Worm (Caenorhabditis elegans): ENCODE measurements around the gene elb-1.

elb-1 gene

ce11 chrIII:11692380-11692779 is 26.9 kb downstream of the elb-1 start:
- TF ChIP-seq flh-1 (GFP tag; optimal IDR thresholded peaks at IDR 0.05) = no peak
- TF ChIP-seq nhr-76 (tag; optimal IDR thresholded peaks at IDR 0.05) = no peak

DNA sequence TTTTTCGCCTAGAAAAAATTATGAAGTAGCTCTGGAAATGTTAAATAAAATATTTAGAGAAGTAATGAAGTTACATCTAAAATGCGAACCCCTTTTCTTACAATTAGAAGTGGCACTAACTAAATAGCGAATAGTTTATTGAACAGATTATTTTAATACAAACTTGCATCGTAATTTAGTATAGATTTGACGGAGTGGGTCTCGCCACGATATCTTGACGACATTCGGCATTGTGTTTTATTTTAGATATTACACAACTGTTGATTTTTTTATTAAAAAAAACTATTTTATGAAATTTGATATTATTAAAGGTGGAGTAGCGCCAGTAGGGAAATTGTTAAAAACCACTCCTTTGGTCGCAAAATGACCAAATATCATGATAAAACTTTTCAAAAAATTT is 29.4 kb downstream of the elb-1 start:
- TF ChIP-seq lin-32 (GFP tag; optimal IDR thresholded peaks at IDR 0.05) (no peak), blmp-1 (tag; optimal IDR thresholded peaks at IDR 0.05) (no peak)

- TF ChIP-seq elt-1 (tag; optimal IDR thresholded peaks at IDR 0.05; ENCODE audit: borderline replicate concordance, insufficient read depth) (peak; percentile 78), elt-3 (tag; optimal IDR thresholded peaks at IDR 0.05) (peak; percentile 68), pha-4 (tag; optimal IDR thresholded peaks at IDR 0.05) (no peak)
These were observed 29.9 kb downstream of the elb-1 start for ce11 chrIII:11689303-11689702.

- TF ChIP-seq blmp-1 (tag; optimal IDR thresholded peaks at IDR 0.05) (no peak), zip-8 (tag; optimal IDR thresholded peaks at IDR 0.05) (peak; percentile 70), ces-1 (GFP tag; optimal IDR thresholded peaks at IDR 0.05) (no peak)
These were observed 34.5 kb downstream of the elb-1 start for ce11 chrIII:11684770-11685169.

DNA sequence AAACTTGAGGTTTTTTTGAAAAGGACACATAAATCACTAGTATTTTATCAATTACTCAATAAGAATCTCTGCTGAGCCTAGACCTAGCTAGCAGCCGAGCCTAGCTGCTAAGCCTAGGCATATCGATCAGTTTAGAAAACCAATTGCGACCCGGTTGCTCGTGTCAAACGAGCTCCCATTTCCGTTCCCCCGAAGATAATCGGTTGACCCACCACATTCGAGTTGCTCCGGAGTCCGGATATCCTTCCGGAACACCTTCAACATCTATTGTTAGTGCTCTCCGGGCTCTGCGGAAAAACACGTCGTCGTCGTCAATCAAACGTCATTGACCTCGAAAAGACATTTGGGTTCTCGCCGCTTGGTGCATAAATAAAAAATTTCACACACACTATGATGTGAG is 35.5 kb downstream of the elb-1 start:
- TF ChIP-seq ceh-39 (tag; optimal IDR thresholded peaks at IDR 0.05) = no peak
- TF ChIP-seq zip-8 (tag; optimal IDR thresholded peaks at IDR 0.05) = no peak
- TF ChIP-seq unc-39 (tag; optimal IDR thresholded peaks at IDR 0.05) = no peak
- TF ChIP-seq tbx-8 (GFP tag; optimal IDR thresholded peaks at IDR 0.05) = no peak
- TF ChIP-seq elt-1 (tag; optimal IDR thresholded peaks at IDR 0.05; ENCODE audit: borderline replicate concordance, insufficient read depth) = no peak
- no peak for TF ChIP-seq hlh-1 (tag; optimal IDR thresholded peaks at IDR 0.05)
- TF ChIP-seq nhr-237 (tag; optimal IDR thresholded peaks at IDR 0.05) = no peak
- no peak for TF ChIP-seq pha-4 (tag; optimal IDR thresholded peaks at IDR 0.05)
- no peak for TF ChIP-seq flh-1 (GFP tag; optimal IDR thresholded peaks at IDR 0.05)
- TF ChIP-seq M03D4.4 (tag; optimal IDR thresholded peaks at IDR 0.05) = no peak
- no peak for TF ChIP-seq elt-3 (tag; optimal IDR thresholded peaks at IDR 0.05)
- TF ChIP-seq sptf-1 (tag; optimal IDR thresholded peaks at IDR 0.05) = no peak
- no peak for TF ChIP-seq ceh-43 (GFP tag; optimal IDR thresholded peaks at IDR 0.05)
- no peak for TF ChIP-seq snpc-4 (tag; optimal IDR thresholded peaks at IDR 0.05)
- no peak for TF ChIP-seq nhr-2 (tag; optimal IDR thresholded peaks at IDR 0.05)
- no peak for TF ChIP-seq nhr-28 (tag; optimal IDR thresholded peaks at IDR 0.05)
- no peak for TF ChIP-seq bed-3 (GFP tag; optimal IDR thresholded peaks at IDR 0.05)
- TF ChIP-seq nhr-12 (tag; optimal IDR thresholded peaks at IDR 0.05) = no peak
- no peak for TF ChIP-seq mep-1 (tag; optimal IDR thresholded peaks at IDR 0.05)
- no peak for TF ChIP-seq drap-1 (GFP tag; optimal IDR thresholded peaks at IDR 0.05)

ce11 chrIII:11683038-11683437 is 36.2 kb downstream of the elb-1 start:
- TF ChIP-seq ces-1 (GFP tag; optimal IDR thresholded peaks at IDR 0.05) = no peak
- TF ChIP-seq ceh-83 (GFP tag; optimal IDR thresholded peaks at IDR 0.05) = no peak
- TF ChIP-seq ham-2 (GFP tag; optimal IDR thresholded peaks at IDR 0.05) = no peak
- TF ChIP-seq unc-39 (tag; optimal IDR thresholded peaks at IDR 0.05) = no peak
- no peak for TF ChIP-seq lin-13 (tag; optimal IDR thresholded peaks at IDR 0.05)
- TF ChIP-seq ceh-39 (tag; optimal IDR thresholded peaks at IDR 0.05) = no peak
- TF ChIP-seq lin-32 (GFP tag; optimal IDR thresholded peaks at IDR 0.05) = no peak
- no peak for TF ChIP-seq ztf-11 (tag; optimal IDR thresholded peaks at IDR 0.05)
- no peak for TF ChIP-seq blmp-1 (tag; optimal IDR thresholded peaks at IDR 0.05)

- TF ChIP-seq ces-1 (GFP tag; optimal IDR thresholded peaks at IDR 0.05) = peak; percentile 98
- no peak for TF ChIP-seq unc-39 (tag; optimal IDR thresholded peaks at IDR 0.05)
- no peak for TF ChIP-seq ceh-83 (GFP tag; optimal IDR thresholded peaks at IDR 0.05)
- TF ChIP-seq mls-2 (tag; optimal IDR thresholded peaks at IDR 0.05) = peak; percentile 13
- no peak for TF ChIP-seq ceh-43 (GFP tag; optimal IDR thresholded peaks at IDR 0.05)
These were observed 37.7 kb downstream of the elb-1 start for ce11 chrIII:11681461-11682014.

Measured in whole organism, mixed stage, embryonic.